Worm (Caenorhabditis elegans) whole organism, early embryonic: Measurements from ENCODE around the gene F56A8.3.
"Not testable (repeated sequence)": the region's sequence is repeated elsewhere in the genome, so short reads cannot be mapped to it uniquely, and the experiment has no call there.

Experiments
- B0310.2 ChIP-seq: sonication (generic microtip); optimal IDR thresholded peaks from 2 replicates; lab custom pipeline; 2016; ENCODE audit warnings: mild to moderate bottlenecking, missing genetic modification characterization, missing compliant biosample characterization
- F13C5.2 ChIP-seq: sonication (generic microtip); optimal IDR thresholded peaks from 2 replicates; lab custom pipeline; 2017; ENCODE audit warnings: mild to moderate bottlenecking, missing genetic modification characterization, inconsistent platforms, missing compliant biosample characterization
- aly-1 ChIP-seq: sonication (generic microtip); optimal IDR thresholded peaks from 2 replicates; lab custom pipeline; 2016; ENCODE audit warnings: missing genetic modification characterization, missing compliant biosample characterization
- ama-1 ChIP-seq: fragments of 150-350 bp; optimal IDR thresholded peaks from 2 replicates; lab custom pipeline; 2014
- ceh-36 ChIP-seq: sonication (generic microtip); optimal IDR thresholded peaks from 2 replicates; lab custom pipeline; 2016; ENCODE audit warnings: missing genetic modification characterization, inconsistent platforms, missing compliant biosample characterization
- ets-7 ChIP-seq: sonication (generic microtip); optimal IDR thresholded peaks from 2 replicates; lab custom pipeline; 2016; ENCODE audit warnings: missing genotype, missing genetic modification characterization, missing compliant biosample characterization
- flt-1 ChIP-seq: fragments of 200-800 bp; sonication (Bioruptor generic); IDR thresholded peaks from 2 replicates; pipeline ENCODE4 v1.3.6; 2022; ENCODE audit warnings: missing genetic modification characterization, missing compliant biosample characterization
- hmbx-1 ChIP-seq: sonication (generic microtip); optimal IDR thresholded peaks from 2 replicates; lab custom pipeline; 2016; ENCODE audit warnings: mild to moderate bottlenecking, missing genetic modification characterization, missing compliant biosample characterization
- hmg-4 ChIP-seq: fragments of 200-800 bp; sonication (Bioruptor generic); optimal IDR thresholded peaks from 2 replicates; lab custom pipeline; 2018; ENCODE audit warnings: mild to moderate bottlenecking, missing genetic modification characterization, missing compliant biosample characterization
- hnd-1 ChIP-seq: sonication (generic microtip); optimal IDR thresholded peaks from 2 replicates; lab custom pipeline; 2016; ENCODE audit warnings: missing genetic modification characterization, missing compliant biosample characterization
- scrt-1 ChIP-seq: fragments of 200-800 bp; sonication (Bioruptor generic); IDR thresholded peaks from 2 replicates; pipeline ENCODE4 v1.3.6; 2022; ENCODE audit warnings: missing genetic modification characterization, missing compliant biosample characterization
- sea-1 ChIP-seq: fragments of 200-800 bp; sonication (Bioruptor generic); conservative IDR thresholded peaks from 2 replicates; pipeline ENCODE4 v1.3.6; 2022; ENCODE audit warnings: missing genetic modification characterization, missing compliant biosample characterization
- tbx-11 ChIP-seq: fragments of 200-800 bp; sonication (Bioruptor generic); IDR thresholded peaks from 2 replicates; pipeline ENCODE4 v1.3.6; 2022; ENCODE audit warnings: missing genetic modification characterization, missing compliant biosample characterization
- tra-4 ChIP-seq: sonication (generic microtip); optimal IDR thresholded peaks from 2 replicates; lab custom pipeline; 2017; ENCODE audit warnings: missing genetic modification characterization, missing compliant biosample characterization

DNA sequence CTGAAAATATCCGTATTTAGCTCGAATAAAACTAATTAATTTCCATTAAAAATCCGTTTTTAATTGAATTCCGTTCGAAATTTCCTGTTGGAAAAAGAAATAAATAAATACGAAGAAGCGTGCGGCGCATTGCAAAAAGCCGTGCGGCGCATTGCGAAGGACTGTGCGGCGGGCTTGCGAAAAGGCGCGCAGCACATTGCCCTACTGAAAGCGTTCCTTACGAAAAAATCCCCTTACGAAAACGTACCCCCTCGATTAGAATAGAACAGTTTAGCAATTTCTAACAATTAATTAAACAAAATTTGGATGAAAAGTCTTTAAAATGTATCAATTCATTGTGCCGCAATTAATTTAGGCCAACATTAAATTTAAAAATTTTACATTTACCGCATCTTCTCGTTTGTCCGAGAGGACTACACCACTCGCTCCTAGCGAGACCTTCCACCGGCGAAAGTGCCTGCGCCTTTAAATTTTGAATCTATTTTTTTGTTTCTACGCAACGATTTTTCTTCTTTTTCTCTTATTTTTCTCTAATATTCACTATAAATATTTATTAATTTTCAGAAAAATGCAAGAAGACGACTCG, 39.7 kb downstream of the F56A8.3 start, which contains the start of gene npp-18:
- TF ChIP-seq ama-1 (lab: Kevin White, UChicago); ets-7; F13C5.2; hnd-1 (tag; lab: Kevin White, UChicago); B0310.2 (tag; lab: Kevin White, UChicago); hmbx-1 (tag; lab: Kevin White, UChicago); hmg-4 (GFP tag; lab: Kevin White, UChicago); ceh-36; aly-1 (tag; lab: Kevin White, UChicago); tra-4 (tag; lab: Kevin White, UChicago): not testable (repeated sequence)
- TF ChIP-seq flt-1 (peak; percentile 73), scrt-1 (GFP tag; lab: Robert Waterston, UW) (peak; percentile 84), tbx-11 (GFP tag; lab: Robert Waterston, UW) (peak; percentile 83), sea-1 (GFP tag; lab: Robert Waterston, UW) (peak; percentile 87)
